Worm (Caenorhabditis elegans) whole organism, early embryonic: ENCODE results near the gene fbxa-120.
"Not testable (repeated sequence)": the region's sequence is repeated elsewhere in the genome, so short reads cannot be mapped to it uniquely, and the experiment has no call there.

ENCODE experiments used
- F13C5.2 ChIP-seq: sonication (generic microtip); optimal IDR thresholded peaks from 2 replicates; lab custom pipeline; 2017; ENCODE audit warnings: mild to moderate bottlenecking, missing genetic modification characterization, inconsistent platforms, missing compliant biosample characterization
- aly-1 ChIP-seq: sonication (generic microtip); optimal IDR thresholded peaks from 2 replicates; lab custom pipeline; 2016; ENCODE audit warnings: missing genetic modification characterization, missing compliant biosample characterization
- ama-1 ChIP-seq: fragments of 150-350 bp; optimal IDR thresholded peaks from 2 replicates; lab custom pipeline; 2014
- ceh-13 ChIP-seq: fragments of 200-800 bp; sonication (Bioruptor generic); optimal IDR thresholded peaks from 2 replicates; lab custom pipeline; 2018; ENCODE audit warnings: mild to moderate bottlenecking, missing genetic modification characterization, missing compliant biosample characterization
- ceh-36 ChIP-seq: sonication (generic microtip); optimal IDR thresholded peaks from 2 replicates; lab custom pipeline; 2016; ENCODE audit warnings: missing genetic modification characterization, inconsistent platforms, missing compliant biosample characterization
- flt-1 ChIP-seq: fragments of 200-800 bp; sonication (Bioruptor generic); IDR thresholded peaks from 2 replicates; pipeline ENCODE4 v1.3.6; 2022; ENCODE audit warnings: missing genetic modification characterization, missing compliant biosample characterization
- hmbx-1 ChIP-seq: sonication (generic microtip); optimal IDR thresholded peaks from 2 replicates; lab custom pipeline; 2016; ENCODE audit warnings: mild to moderate bottlenecking, missing genetic modification characterization, missing compliant biosample characterization
- hmg-4 ChIP-seq: fragments of 200-800 bp; sonication (Bioruptor generic); optimal IDR thresholded peaks from 2 replicates; lab custom pipeline; 2018; ENCODE audit warnings: mild to moderate bottlenecking, missing genetic modification characterization, missing compliant biosample characterization
- hnd-1 ChIP-seq: sonication (generic microtip); optimal IDR thresholded peaks from 2 replicates; lab custom pipeline; 2016; ENCODE audit warnings: missing genetic modification characterization, missing compliant biosample characterization
- pes-1 ChIP-seq: fragments of 200-800 bp; sonication (Bioruptor generic); IDR thresholded peaks from 2 replicates; pipeline ENCODE4 v1.3.6; 2022; ENCODE audit warnings: missing genetic modification reagents, missing genetic modification characterization, missing compliant biosample characterization
- sea-1 ChIP-seq: fragments of 200-800 bp; sonication (Bioruptor generic); conservative IDR thresholded peaks from 2 replicates; pipeline ENCODE4 v1.3.6; 2022; ENCODE audit warnings: missing genetic modification characterization, missing compliant biosample characterization
- tbx-11 ChIP-seq: fragments of 200-800 bp; sonication (Bioruptor generic); IDR thresholded peaks from 2 replicates; pipeline ENCODE4 v1.3.6; 2022; ENCODE audit warnings: missing genetic modification characterization, missing compliant biosample characterization
- tbx-37 ChIP-seq: fragments of 200-800 bp; sonication (Bioruptor generic); conservative IDR thresholded peaks from 2 replicates; pipeline ENCODE4 v1.3.6; 2022; ENCODE audit warnings: missing genetic modification reagents, missing genetic modification characterization, missing compliant biosample characterization

DNA sequence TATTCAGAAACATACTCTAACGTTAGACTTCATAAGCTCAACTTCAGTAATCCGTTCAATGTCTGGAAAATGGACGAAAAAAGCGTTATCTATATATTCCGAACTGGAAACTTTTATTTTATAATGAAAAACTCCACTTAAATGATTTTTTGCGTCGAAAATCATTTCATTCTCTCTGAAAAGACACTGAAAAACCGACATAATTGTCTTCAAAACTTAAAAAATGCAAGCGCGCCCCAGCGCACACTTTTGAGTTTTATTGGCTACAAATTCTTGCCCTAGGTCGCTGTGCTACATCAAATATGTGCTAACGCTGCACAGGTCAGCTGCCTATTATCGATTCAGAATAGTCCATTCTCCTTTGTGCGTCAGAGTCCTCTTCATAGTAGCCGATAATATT, 2.4 kb downstream of the fbxa-120 start, which contains the start of gene C33E10.1:
- not testable (repeated sequence) for TF ChIP-seq ama-1 (lab: Kevin White, UChicago); ceh-36 (tag; lab: Kevin White, UChicago); tbx-11; flt-1 (GFP tag; lab: Robert Waterston, UW); hmg-4; F13C5.2 (tag; lab: Kevin White, UChicago); hnd-1 (tag; lab: Kevin White, UChicago); aly-1; pes-1 (GFP tag; lab: Robert Waterston, UW); hmbx-1 (tag; lab: Kevin White, UChicago); sea-1 (GFP tag; lab: Robert Waterston, UW); ceh-13; tbx-37 (GFP tag; lab: Robert Waterston, UW)
